Worm (Caenorhabditis elegans): ENCODE measurements around the gene abcf-2.
A peak's percentile ranks its signal among the peaks of the same experiment; 100 is the strongest.

Gene abcf-2

ce11 chrIII:13464493-13465362, 2.7 kb upstream of the abcf-2 start, which contains the start of gene kel-3:
Gene kel-3 (plus strand): TSS chrIII:13464820.
- TF ChIP-seq unc-55 (GFP tag; optimal IDR thresholded peaks at IDR 0.05) (peak; percentile 49), ceh-18 (tag; optimal IDR thresholded peaks at IDR 0.05) (peak; percentile 34), pqm-1 (tag; optimal IDR thresholded peaks at IDR 0.05) (peak; percentile 8), ama-1 (optimal IDR thresholded peaks at IDR 0.05) (peak; percentile 85), odd-2 (tag; optimal IDR thresholded peaks at IDR 0.05) (no peak), npax-4 (tag; optimal IDR thresholded peaks at IDR 0.05) (no peak), ceh-22 (tag; optimal IDR thresholded peaks at IDR 0.05) (no peak), elt-2 (tag; optimal IDR thresholded peaks at IDR 0.05) (peak; percentile 63), ceh-14 (tag; optimal IDR thresholded peaks at IDR 0.05) (no peak)

- peak; percentile 56 for TF ChIP-seq ceh-14 (tag; optimal IDR thresholded peaks at IDR 0.05)
- no peak for TF ChIP-seq hlh-6 (tag; optimal IDR thresholded peaks at IDR 0.05)
- no peak for TF ChIP-seq elt-4 (tag; optimal IDR thresholded peaks at IDR 0.05)
- no peak for TF ChIP-seq lin-11 (tag; optimal IDR thresholded peaks at IDR 0.05)
- TF ChIP-seq dve-1 (tag; optimal IDR thresholded peaks at IDR 0.05) = peak; percentile 45
- peak; percentile 75 for TF ChIP-seq tbx-2 (tag; optimal IDR thresholded peaks at IDR 0.05)
- TF ChIP-seq pqm-1 (tag; optimal IDR thresholded peaks at IDR 0.05) = no peak
- TF ChIP-seq pha-2 (tag; optimal IDR thresholded peaks at IDR 0.05) = peak; percentile 18
- no peak for TF ChIP-seq syd-9 (tag; optimal IDR thresholded peaks at IDR 0.05)
- TF ChIP-seq ceh-6 (GFP tag; optimal IDR thresholded peaks at IDR 0.05) = no peak
- TF ChIP-seq gmeb-2 (tag; optimal IDR thresholded peaks at IDR 0.05) = peak; percentile 49
- no peak for TF ChIP-seq fkh-10 (GFP tag; optimal IDR thresholded peaks at IDR 0.05)
- peak; percentile 29 for TF ChIP-seq ceh-48 (tag; optimal IDR thresholded peaks at IDR 0.05)
- peak; percentile 53 for TF ChIP-seq elt-2 (tag; optimal IDR thresholded peaks at IDR 0.05)
- no peak for TF ChIP-seq mec-3 (tag; optimal IDR thresholded peaks at IDR 0.05; ENCODE audit: borderline replicate concordance)
- TF ChIP-seq fax-1 (tag; optimal IDR thresholded peaks at IDR 0.05) = peak; percentile 12
- no peak for TF ChIP-seq F13H6.1 (tag; optimal IDR thresholded peaks at IDR 0.05)
- peak; percentile 77 for TF ChIP-seq unc-42 (tag; optimal IDR thresholded peaks at IDR 0.05)
- TF ChIP-seq ceh-9 (tag; optimal IDR thresholded peaks at IDR 0.05) = no peak
- TF ChIP-seq C08G9.2 (tag; optimal IDR thresholded peaks at IDR 0.05) = no peak
- TF ChIP-seq odd-2 (tag; optimal IDR thresholded peaks at IDR 0.05) = no peak
- 0 out of 2 replicates have a peak, but pooled peaks have one; percentile 29 for TF ChIP-seq unc-3 (GFP tag; conservative IDR thresholded peaks at IDR 0.05)
- TF ChIP-seq unc-3 (tag; optimal IDR thresholded peaks at IDR 0.05) = no peak
- TF ChIP-seq ahr-1 (tag; optimal IDR thresholded peaks at IDR 0.05) = no peak
- TF ChIP-seq sox-4 (tag; optimal IDR thresholded peaks at IDR 0.05) = no peak
- TF ChIP-seq unc-55 (GFP tag; optimal IDR thresholded peaks at IDR 0.05) = peak; percentile 65
- no peak for TF ChIP-seq lim-6 (tag; optimal IDR thresholded peaks at IDR 0.05)
- peak; percentile 31 for TF ChIP-seq ztf-16 (tag; optimal IDR thresholded peaks at IDR 0.05)
- no peak for TF ChIP-seq pag-3 (tag; optimal IDR thresholded peaks at IDR 0.05; ENCODE audit: borderline replicate concordance)
- TF ChIP-seq che-1 (tag; optimal IDR thresholded peaks at IDR 0.05) = peak; percentile 33
- peak; percentile 14 for TF ChIP-seq K02D7.2 (tag; optimal IDR thresholded peaks at IDR 0.05)
- no peak for TF ChIP-seq hlh-8 (tag; optimal IDR thresholded peaks at IDR 0.05)
- TF ChIP-seq rnt-1 (tag; optimal IDR thresholded peaks at IDR 0.05) = peak; percentile 59
- peak; percentile 95 for TF ChIP-seq nfya-1 (tag; optimal IDR thresholded peaks at IDR 0.05)
- TF ChIP-seq ceh-2 (tag; optimal IDR thresholded peaks at IDR 0.05) = peak; percentile 38
- TF ChIP-seq pha-4 (tag; optimal IDR thresholded peaks at IDR 0.05) = no peak
- no peak for TF ChIP-seq ceh-30 (tag; optimal IDR thresholded peaks at IDR 0.05)
- no peak for TF ChIP-seq ceh-45 (GFP tag; IDR thresholded peaks at IDR 0.05)
- TF ChIP-seq C38D4.7 (GFP tag; optimal IDR thresholded peaks at IDR 0.05) = peak; percentile 7
- peak; percentile 83 for TF ChIP-seq ceh-31 (tag; optimal IDR thresholded peaks at IDR 0.05)
- peak; percentile 40 for TF ChIP-seq Y22D7AL.16 (tag; optimal IDR thresholded peaks at IDR 0.05)
- TF ChIP-seq T23F11.4 (GFP tag; optimal IDR thresholded peaks at IDR 0.05) = peak; percentile 14
- TF ChIP-seq madf-2 (tag; optimal IDR thresholded peaks at IDR 0.05) = no peak
Observed at ce11 chrIII:13462965-13463783, 1.1 kb upstream of the abcf-2 start, which contains the start of gene ant-1.1. Gene ant-1.1 (plus strand): TSS chrIII:13463163.
